Worm (Caenorhabditis elegans): ENCODE data around the gene hrg-9.

hrg-9 gene

ce11 chrV:12963192-12963591 lies at the start of gene hrg-9:
TSS of gene hrg-9 (minus strand) at chrV:12963343.
- TF ChIP-seq dao-5 (tag; optimal IDR thresholded peaks at IDR 0.05), result no peak
- TF ChIP-seq W03F9.2 (tag; optimal IDR thresholded peaks at IDR 0.05), result no peak
- no peak for TF ChIP-seq him-1 (tag; optimal IDR thresholded peaks at IDR 0.05)

ce11 chrV:13011904-13012303 lies 48.8 kb upstream of the hrg-9 start:
- no peak for TF ChIP-seq him-1 (tag; optimal IDR thresholded peaks at IDR 0.05)
- no peak for TF ChIP-seq W03F9.2 (tag; optimal IDR thresholded peaks at IDR 0.05)
- TF ChIP-seq dao-5 (tag; optimal IDR thresholded peaks at IDR 0.05), result no peak

- TF ChIP-seq W03F9.2 (tag; optimal IDR thresholded peaks at IDR 0.05) (no peak), him-1 (tag; optimal IDR thresholded peaks at IDR 0.05) (no peak), dao-5 (tag; optimal IDR thresholded peaks at IDR 0.05) (no peak)
These were observed 46.7 kb upstream of the hrg-9 start for ce11 chrV:13009843-13010242.

ce11 chrV:13009271-13009670 lies 46.1 kb upstream of the hrg-9 start:
- TF ChIP-seq dao-5 (tag; optimal IDR thresholded peaks at IDR 0.05), result no peak
- TF ChIP-seq W03F9.2 (tag; optimal IDR thresholded peaks at IDR 0.05), result no peak
- TF ChIP-seq him-1 (tag; optimal IDR thresholded peaks at IDR 0.05), result no peak

ce11 chrV:13008825-13009224 lies 45.7 kb upstream of the hrg-9 start, which contains the start of gene F15B9.10:
TSS of gene F15B9.10 (minus strand) at chrV:13008925.
- TF ChIP-seq W03F9.2 (tag; optimal IDR thresholded peaks at IDR 0.05) (no peak), dao-5 (tag; optimal IDR thresholded peaks at IDR 0.05) (no peak), him-1 (tag; optimal IDR thresholded peaks at IDR 0.05) (no peak)

ce11 chrV:13006754-13007153 lies 43.6 kb upstream of the hrg-9 start:
- TF ChIP-seq him-1 (tag; optimal IDR thresholded peaks at IDR 0.05), result no peak
- no peak for TF ChIP-seq dao-5 (tag; optimal IDR thresholded peaks at IDR 0.05)
- TF ChIP-seq W03F9.2 (tag; optimal IDR thresholded peaks at IDR 0.05), result no peak

ce11 chrV:13004374-13004773 lies 41.2 kb upstream of the hrg-9 start:
- TF ChIP-seq him-1 (tag; optimal IDR thresholded peaks at IDR 0.05), result no peak
- TF ChIP-seq dao-5 (tag; optimal IDR thresholded peaks at IDR 0.05), result no peak
- TF ChIP-seq W03F9.2 (tag; optimal IDR thresholded peaks at IDR 0.05), result no peak

- peak; percentile 72 for TF ChIP-seq dao-5 (tag; optimal IDR thresholded peaks at IDR 0.05)
- TF ChIP-seq W03F9.2 (tag; optimal IDR thresholded peaks at IDR 0.05), result no peak
- peak; percentile 72 for TF ChIP-seq him-1 (tag; optimal IDR thresholded peaks at IDR 0.05)
These were observed 40.2 kb upstream of the hrg-9 start for ce11 chrV:13003378-13003777.

ce11 chrV:13002070-13002469 lies 38.9 kb upstream of the hrg-9 start, which contains the start of gene inft-2:
TSS of gene inft-2 (plus strand) at chrV:13002317.
- TF ChIP-seq him-1 (tag; optimal IDR thresholded peaks at IDR 0.05), result no peak

- TF ChIP-seq W03F9.2 (tag; optimal IDR thresholded peaks at IDR 0.05) (no peak), dao-5 (tag; optimal IDR thresholded peaks at IDR 0.05) (no peak), him-1 (tag; optimal IDR thresholded peaks at IDR 0.05) (no peak)
These were observed 36.9 kb upstream of the hrg-9 start for ce11 chrV:13000068-13000467.

ce11 chrV:12999559-12999958 lies 36.4 kb upstream of the hrg-9 start, which contains the start of gene far-4:
TSS of gene far-4 (minus strand) at chrV:12999659.
- TF ChIP-seq dao-5 (tag; optimal IDR thresholded peaks at IDR 0.05) (no peak), him-1 (tag; optimal IDR thresholded peaks at IDR 0.05) (no peak), W03F9.2 (tag; optimal IDR thresholded peaks at IDR 0.05) (no peak)

- TF ChIP-seq him-1 (tag; optimal IDR thresholded peaks at IDR 0.05), result no peak
- no peak for TF ChIP-seq W03F9.2 (tag; optimal IDR thresholded peaks at IDR 0.05)
- no peak for TF ChIP-seq dao-5 (tag; optimal IDR thresholded peaks at IDR 0.05)
These were observed 34.3 kb upstream of the hrg-9 start, which contains the start of gene far-3 for ce11 chrV:12997422-12997821. TSS of gene far-3 (minus strand) at chrV:12997522.

ce11 chrV:12995269-12995668 lies 32.1 kb upstream of the hrg-9 start, which contains the start of gene far-5:
TSS of gene far-5 (plus strand) at chrV:12995569.
- no peak for TF ChIP-seq W03F9.2 (tag; optimal IDR thresholded peaks at IDR 0.05)
- no peak for TF ChIP-seq him-1 (tag; optimal IDR thresholded peaks at IDR 0.05)
- no peak for TF ChIP-seq dao-5 (tag; optimal IDR thresholded peaks at IDR 0.05)

- TF ChIP-seq him-1 (tag; optimal IDR thresholded peaks at IDR 0.05) (no peak), dao-5 (tag; optimal IDR thresholded peaks at IDR 0.05) (no peak), W03F9.2 (tag; optimal IDR thresholded peaks at IDR 0.05) (no peak)
These were observed 29.7 kb upstream of the hrg-9 start, which contains the start of the genes F15B9.11 and dsl-7 for ce11 chrV:12992891-12993290. TSS of gene F15B9.11 (minus strand) at chrV:12992895. TSS of gene dsl-7 (plus strand) at chrV:12993150.

ce11 chrV:12988256-12988655 lies 25.1 kb upstream of the hrg-9 start, which contains the start of gene F15B9.8:
TSS of gene F15B9.8 (plus strand) at chrV:12988556.
- no peak for TF ChIP-seq dao-5 (tag; optimal IDR thresholded peaks at IDR 0.05)
- TF ChIP-seq W03F9.2 (tag; optimal IDR thresholded peaks at IDR 0.05), result no peak
- TF ChIP-seq him-1 (tag; optimal IDR thresholded peaks at IDR 0.05), result no peak
